Worm (Caenorhabditis elegans) whole organism, L1 larva: ENCODE data around the gene chk-2.

Experiments
- alr-1 ChIP-seq: fragments of 200-800 bp; sonication (Bioruptor generic); optimal IDR thresholded peaks from 2 replicates; lab custom pipeline; 2018; ENCODE audit warnings: borderline replicate concordance, mild to moderate bottlenecking, missing genetic modification characterization, missing compliant biosample characterization
- aly-2 ChIP-seq: fragments of 150-350 bp; optimal IDR thresholded peaks from 2 replicates; lab custom pipeline; 2014; ENCODE audit warnings: missing biosample characterization, missing genetic modification characterization
- blmp-1 ChIP-seq: fragments of 150-350 bp; optimal IDR thresholded peaks from 2 replicates; lab custom pipeline; 2014; ENCODE audit warnings: missing biosample characterization, missing genetic modification characterization
- ceh-63 ChIP-seq: fragments of 200-800 bp; sonication (Bioruptor generic); optimal IDR thresholded peaks from 2 replicates; lab custom pipeline; 2018; ENCODE audit warnings: mild to moderate bottlenecking, missing genetic modification characterization, missing compliant biosample characterization
- ceh-88 ChIP-seq: fragments of 200-800 bp; sonication (Bioruptor generic); IDR thresholded peaks from 2 replicates; pipeline ENCODE4 v1.3.6; 2022; ENCODE audit warnings: missing genetic modification characterization, missing compliant biosample characterization
- dpl-1 ChIP-seq, 3 experiments: fragments of 150-350 bp in 2 of 3; sonication (generic microtip) in 1 of 3; optimal IDR thresholded peaks; 2 replicates each; lab custom pipeline; 2014 to 2017; ENCODE audit warnings: missing biosample characterization in 3 of 3, missing genetic modification characterization in 3 of 3, missing genetic modification reagents in 3 of 3
- efl-1 ChIP-seq, 4 experiments: fragments of 150-350 bp; optimal IDR thresholded peaks in 3 of 4; peaks in 1 of 4; 1 replicate in 1 of 4; 2 replicates in 3 of 4; lab custom pipeline; 2014; ENCODE audit warnings: missing biosample characterization in 2 of 4, missing genetic modification characterization in 2 of 4, missing genetic modification reagents in 2 of 4
- fkh-10 ChIP-seq: sonication (generic microtip); optimal IDR thresholded peaks from 2 replicates; lab custom pipeline; 2017; ENCODE audit warnings: missing biosample characterization, missing genetic modification reagents, missing genetic modification characterization
- fkh-4 ChIP-seq: sonication (generic microtip); optimal IDR thresholded peaks from 2 replicates; lab custom pipeline; 2016; ENCODE audit warnings: missing compliant biosample characterization, missing genetic modification characterization, borderline replicate concordance
- fkh-8 ChIP-seq: sonication (generic microtip); optimal IDR thresholded peaks from 2 replicates; lab custom pipeline; 2016; ENCODE audit warnings: mild to moderate bottlenecking, missing genetic modification characterization, missing compliant biosample characterization
- hlh-17 ChIP-seq: fragments of 200-800 bp; sonication (Bioruptor generic); optimal IDR thresholded peaks from 2 replicates; lab custom pipeline; 2018; ENCODE audit warnings: missing genetic modification characterization, mild to moderate bottlenecking, missing compliant biosample characterization, moderate library complexity, borderline replicate concordance
- hlh-4 ChIP-seq: sonication (generic microtip); optimal IDR thresholded peaks from 2 replicates; lab custom pipeline; 2016; ENCODE audit warnings: mild to moderate bottlenecking, missing genetic modification characterization, missing compliant biosample characterization
- hpl-2 ChIP-seq: fragments of 150-350 bp; optimal IDR thresholded peaks from 2 replicates; lab custom pipeline; 2014; ENCODE audit warnings: missing biosample characterization, missing genetic modification reagents, missing genetic modification characterization
- irx-1 ChIP-seq: sonication (generic microtip); optimal IDR thresholded peaks from 2 replicates; lab custom pipeline; 2016; ENCODE audit warnings: missing genetic modification characterization, missing compliant biosample characterization
- isw-1 ChIP-seq: fragments of 200-800 bp; sonication (Bioruptor generic); IDR thresholded peaks from 2 replicates; pipeline ENCODE4 v1.3.6; 2022; ENCODE audit warnings: missing genetic modification characterization, missing compliant biosample characterization
- lin-35 ChIP-seq, 2 experiments: fragments of 150-350 bp; optimal IDR thresholded peaks; 2 replicates each; lab custom pipeline; 2014; ENCODE audit warnings: missing biosample characterization in 2 of 2, missing genetic modification characterization in 2 of 2, missing genetic modification reagents in 2 of 2
- lin-39 ChIP-seq: fragments of 150-350 bp; optimal IDR thresholded peaks from 2 replicates; lab custom pipeline; 2014; ENCODE audit warnings: missing biosample characterization, missing genetic modification reagents, missing genetic modification characterization
- lsy-2 ChIP-seq, 2 experiments: fragments of 150-350 bp; optimal IDR thresholded peaks; 2 replicates each; lab custom pipeline; 2014; ENCODE audit warnings: missing biosample characterization in 2 of 2, missing genetic modification characterization in 2 of 2
- nhr-11 ChIP-seq: fragments of 150-350 bp; optimal IDR thresholded peaks from 2 replicates; lab custom pipeline; 2014; ENCODE audit warnings: missing biosample characterization, missing genetic modification characterization
- nhr-19 ChIP-seq: fragments of 200-800 bp; sonication (Bioruptor generic); conservative IDR thresholded peaks from 2 replicates; pipeline ENCODE4 v1.3.6; 2022; ENCODE audit warnings: missing genetic modification characterization, missing compliant biosample characterization
- nhr-20 ChIP-seq: sonication (generic microtip); optimal IDR thresholded peaks from 2 replicates; lab custom pipeline; 2016; ENCODE audit warnings: mild to moderate bottlenecking, missing genetic modification characterization, missing compliant biosample characterization
- nhr-237 ChIP-seq: fragments of 150-350 bp; optimal IDR thresholded peaks from 2 replicates; lab custom pipeline; 2014; ENCODE audit warnings: missing biosample characterization, missing genetic modification characterization
- pag-3 ChIP-seq: sonication (generic microtip); optimal IDR thresholded peaks from 2 replicates; lab custom pipeline; 2017; ENCODE audit warnings: missing genetic modification characterization, mild to moderate bottlenecking, missing compliant biosample characterization, antibody characterized with exemption, borderline replicate concordance; ENCODE audit not compliant: insufficient read depth
- pqm-1 ChIP-seq: sonication (generic microtip); optimal IDR thresholded peaks from 3 replicates; lab custom pipeline; 2017; ENCODE audit warnings: missing biosample characterization, missing genetic modification characterization
- rnt-1 ChIP-seq: sonication (generic microtip); optimal IDR thresholded peaks from 2 replicates; lab custom pipeline; 2016; ENCODE audit warnings: mild to moderate bottlenecking, missing genetic modification characterization, moderate library complexity, missing compliant biosample characterization
- sptf-1 ChIP-seq: fragments of 150-350 bp; optimal IDR thresholded peaks from 2 replicates; lab custom pipeline; 2014; ENCODE audit warnings: missing biosample characterization, missing genetic modification characterization
- tlp-1 ChIP-seq: fragments of 150-350 bp; optimal IDR thresholded peaks from 2 replicates; lab custom pipeline; 2014; ENCODE audit warnings: missing biosample characterization, missing genetic modification characterization
- unc-86 ChIP-seq: sonication (generic microtip); optimal IDR thresholded peaks from 2 replicates; lab custom pipeline; 2016; ENCODE audit warnings: missing genetic modification characterization, missing compliant biosample characterization
- unc-98 ChIP-seq: fragments of 200-800 bp; sonication (Bioruptor generic); IDR thresholded peaks from 2 replicates; pipeline ENCODE4 v1.3.6; 2022; ENCODE audit warnings: missing genetic modification characterization, missing compliant biosample characterization
- xbp-1 ChIP-seq: sonication (generic microtip); optimal IDR thresholded peaks from 2 replicates; lab custom pipeline; 2016; ENCODE audit warnings: missing genetic modification characterization, missing compliant biosample characterization
- zag-1 ChIP-seq: fragments of 150-350 bp; optimal IDR thresholded peaks from 2 replicates; lab custom pipeline; 2014; ENCODE audit warnings: missing biosample characterization, missing genetic modification characterization
- zip-4 ChIP-seq: fragments of 200-800 bp; sonication (Bioruptor generic); optimal IDR thresholded peaks from 2 replicates; lab custom pipeline; 2018; ENCODE audit warnings: mild to moderate bottlenecking, missing genetic modification characterization, moderate library complexity, missing compliant biosample characterization
- ztf-4 ChIP-seq: fragments of 150-350 bp; optimal IDR thresholded peaks from 2 replicates; lab custom pipeline; 2014; ENCODE audit warnings: missing biosample characterization, missing genetic modification characterization

Gene chk-2

ce11 chrV:19915973-19916605 is at the start of gene chk-2, which contains the start of gene Y60A3A.19:
Gene chk-2 (minus strand): TSS chrV:19916023.
Gene Y60A3A.19 (plus strand): TSS chrV:19916555.
- TF ChIP-seq tlp-1 (tag; lab: Kevin White, UChicago) (no peak), xbp-1 (tag; lab: Kevin White, UChicago) (no peak), nhr-11 (tag; lab: Kevin White, UChicago) (no peak), rnt-1 (tag; lab: Kevin White, UChicago) (no peak), zip-4 (GFP tag; lab: Kevin White, UChicago) (no peak), sptf-1 (tag; lab: Kevin White, UChicago) (no peak), lin-35 (GFP tag; optimal IDR thresholded peaks at IDR 0.05; lab: Kevin White, UChicago) (no peak), hlh-4 (no peak), fkh-8 (tag; lab: Kevin White, UChicago) (no peak), fkh-4 (tag; lab: Kevin White, UChicago) (no peak), nhr-20 (tag; lab: Kevin White, UChicago) (no peak), aly-2 (tag; lab: Kevin White, UChicago) (no peak), lin-39 (tag; lab: Kevin White, UChicago) (no peak), ceh-63 (GFP tag; lab: Kevin White, UChicago) (no peak)

DNA sequence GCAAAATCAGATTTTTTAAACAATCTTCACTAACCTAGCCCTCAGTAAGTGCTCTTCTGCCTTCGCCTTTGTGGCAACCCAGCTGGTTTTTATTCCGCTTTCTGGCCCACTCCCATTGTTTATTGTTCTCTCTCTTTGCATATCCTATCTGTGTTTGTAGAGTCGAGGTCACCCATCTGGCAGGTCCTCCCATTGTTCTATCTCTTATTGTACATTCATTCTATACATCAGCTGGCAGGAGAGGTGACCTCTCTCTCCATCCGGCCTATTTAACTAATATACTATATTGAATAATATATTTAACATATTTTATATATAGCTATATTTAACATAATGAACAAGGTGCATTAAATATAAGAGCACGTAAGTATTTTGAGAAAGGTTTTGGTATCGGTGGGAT is 46.1 kb upstream of the chk-2 start:
- TF ChIP-seq hpl-2 (no peak), alr-1 (no peak), zag-1 (tag; lab: Kevin White, UChicago) (no peak), blmp-1 (tag; lab: Kevin White, UChicago) (no peak), ceh-88 (no peak), irx-1 (tag; lab: Kevin White, UChicago) (no peak), dpl-1 (GFP tag; optimal IDR thresholded peaks at IDR 0.05; lab: Kevin White, UChicago) (no peak), nhr-237 (tag; lab: Kevin White, UChicago) (no peak), isw-1 (GFP tag; lab: Robert Waterston, UW) (no peak), ztf-4 (tag; lab: Kevin White, UChicago) (no peak), hlh-17 (no peak)

DNA sequence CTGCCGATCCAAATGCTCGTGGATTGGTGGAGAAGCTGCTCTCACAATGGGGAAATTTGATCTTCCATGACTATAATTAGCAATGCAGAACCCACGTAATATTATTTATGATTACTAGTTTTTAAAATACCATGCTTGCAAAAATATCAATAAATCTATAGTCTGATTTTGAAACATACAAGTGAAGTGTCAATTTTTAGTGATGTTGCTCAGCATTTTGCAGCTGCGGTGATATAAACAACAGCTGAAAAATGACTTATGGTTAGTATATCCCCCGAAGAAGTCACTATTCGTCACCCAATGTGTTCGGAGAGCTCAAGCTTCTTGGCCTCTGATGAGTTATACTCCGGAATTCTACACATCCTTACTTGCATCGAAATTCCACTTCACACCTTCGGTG is 42.9 kb upstream of the chk-2 start, which contains the start of gene srh-172:
Gene srh-172 (plus strand): TSS at position 301 of the 400 bp plus-strand sequence.
- TF ChIP-seq unc-86 (tag; lab: Kevin White, UChicago) (no peak), pag-3 (tag; lab: Kevin White, UChicago) (no peak), lsy-2 (tag; optimal IDR thresholded peaks at IDR 0.05; lab: Kevin White, UChicago) (no peak), hpl-2 (no peak), fkh-10 (GFP tag; lab: Kevin White, UChicago) (no peak), lin-35 (GFP tag; optimal IDR thresholded peaks at IDR 0.05; lab: Kevin White, UChicago) (no peak), lin-39 (tag; lab: Kevin White, UChicago) (no peak)

ce11 chrV:19955171-19955570 is 39.3 kb upstream of the chk-2 start, which contains the start of gene abhd-3.1:
Gene abhd-3.1 (plus strand): TSS chrV:19955488.
- TF ChIP-seq nhr-20 (tag; lab: Kevin White, UChicago) (peak; percentile 64), unc-98 (GFP tag; lab: Robert Waterston, UW) (no peak), nhr-19 (GFP tag; lab: Robert Waterston, UW) (peak; percentile 34), pqm-1 (tag; lab: Kevin White, UChicago) (no peak), blmp-1 (tag; lab: Kevin White, UChicago) (peak; percentile 2)

DNA sequence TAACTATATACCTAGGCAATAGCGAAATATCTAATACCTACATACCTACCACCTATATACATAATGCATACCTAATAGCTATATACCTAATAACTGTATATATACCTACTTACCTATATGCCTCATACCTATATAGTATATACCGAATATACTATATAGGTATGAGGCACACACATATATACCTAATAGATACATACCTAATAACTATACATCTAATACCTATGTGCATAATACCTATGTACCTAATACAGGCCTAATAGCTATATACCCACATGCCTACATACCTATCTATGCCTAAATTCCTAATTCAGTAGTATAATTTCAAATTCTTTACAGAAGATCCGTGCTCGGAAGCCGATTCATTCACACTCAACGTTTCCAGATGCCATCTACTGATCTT is 38.7 kb upstream of the chk-2 start:
- TF ChIP-seq alr-1: peak; percentile 15
- no peak for TF ChIP-seq fkh-4 (tag; lab: Kevin White, UChicago)
- TF ChIP-seq efl-1 (optimal IDR thresholded peaks at IDR 0.05; lab: Kevin White, UChicago): no peak
- peak in 1 of 2 experiments; percentile 57 for TF ChIP-seq efl-1 (GFP tag; optimal IDR thresholded peaks at IDR 0.05 in 1 of 2; lab: Kevin White, UChicago)
- TF ChIP-seq, all 84 proteins: peak for 2
